Worm (Caenorhabditis elegans) whole organism, L2 larva: ENCODE results near the gene hot-9.
"Not testable (repeated sequence)": the region's sequence is repeated elsewhere in the genome, so short reads cannot be mapped to it uniquely, and the experiment has no call there.

Experiments used
- C34F6.9 ChIP-seq: fragments of 150-350 bp; optimal IDR thresholded peaks from 2 replicates; lab custom pipeline; 2014; ENCODE audit warnings: missing biosample characterization, missing genetic modification characterization
- F13H6.1 ChIP-seq: sonication (generic microtip); optimal IDR thresholded peaks from 2 replicates; lab custom pipeline; 2016; ENCODE audit warnings: missing genetic modification characterization, missing compliant biosample characterization
- Y55F3AM.14 ChIP-seq: fragments of 200-800 bp; sonication (Bioruptor generic); optimal IDR thresholded peaks from 2 replicates; lab custom pipeline; 2018; ENCODE audit warnings: mild to moderate bottlenecking, missing genetic modification characterization, missing compliant biosample characterization
- ZK546.5 ChIP-seq: sonication (generic microtip); optimal IDR thresholded peaks from 2 replicates; lab custom pipeline; 2017; ENCODE audit warnings: missing biosample characterization, missing genetic modification characterization
- alr-1 ChIP-seq: fragments of 150-350 bp; optimal IDR thresholded peaks from 2 replicates; lab custom pipeline; 2014; ENCODE audit warnings: missing biosample characterization, missing genetic modification characterization
- ama-1 ChIP-seq: fragments of 150-350 bp; optimal IDR thresholded peaks from 2 replicates; lab custom pipeline; 2018; ENCODE audit warnings: inconsistent platforms
- blmp-1 ChIP-seq: sonication (generic microtip); optimal IDR thresholded peaks from 2 replicates; lab custom pipeline; 2017; ENCODE audit warnings: missing genetic modification characterization, mild to moderate bottlenecking, missing compliant biosample characterization, antibody characterized with exemption, moderate library complexity; ENCODE audit not compliant: insufficient read depth
- crh-2 ChIP-seq: sonication (generic microtip); optimal IDR thresholded peaks from 2 replicates; lab custom pipeline; 2017; ENCODE audit warnings: missing biosample characterization, missing genetic modification characterization
- dmd-4 ChIP-seq: sonication (generic microtip); optimal IDR thresholded peaks from 2 replicates; lab custom pipeline; 2017; ENCODE audit warnings: missing biosample characterization, missing genetic modification characterization
- egl-27 ChIP-seq: sonication (generic microtip); optimal IDR thresholded peaks from 3 replicates; lab custom pipeline; 2017; ENCODE audit warnings: missing biosample characterization, missing genetic modification reagents, missing genetic modification characterization
- elt-1 ChIP-seq: fragments of 150-350 bp; optimal IDR thresholded peaks from 2 replicates; lab custom pipeline; 2014; ENCODE audit warnings: missing biosample characterization, missing genetic modification characterization
- elt-3 ChIP-seq: sonication (generic microtip); optimal IDR thresholded peaks from 2 replicates; lab custom pipeline; 2017; ENCODE audit warnings: missing biosample characterization, missing genetic modification characterization
- fos-1 ChIP-seq: fragments of 150-350 bp; optimal IDR thresholded peaks from 2 replicates; lab custom pipeline; 2014; ENCODE audit warnings: missing biosample characterization, missing genetic modification characterization
- lin-11 ChIP-seq: fragments of 150-350 bp; sonication (generic microtip); optimal IDR thresholded peaks from 2 replicates; lab custom pipeline; 2014; ENCODE audit warnings: missing biosample characterization, missing genetic modification characterization, inconsistent platforms, mixed read lengths
- lin-39 ChIP-seq: fragments of 150-350 bp; optimal IDR thresholded peaks from 2 replicates; lab custom pipeline; 2014; ENCODE audit warnings: missing biosample characterization, missing genetic modification reagents, missing genetic modification characterization
- lsy-2 ChIP-seq, 2 experiments: fragments of 150-350 bp in 1 of 2; sonication (generic microtip) in 1 of 2; optimal IDR thresholded peaks; 2 replicates each; lab custom pipeline; 2014 to 2017; ENCODE audit warnings: missing biosample characterization in 2 of 2, missing genetic modification characterization in 2 of 2
- mab-5 ChIP-seq: fragments of 150-350 bp; optimal IDR thresholded peaks from 2 replicates; lab custom pipeline; 2014; ENCODE audit warnings: missing biosample characterization, missing genetic modification characterization
- mdl-1 ChIP-seq, 2 experiments: fragments of 150-350 bp in 1 of 2; sonication (generic microtip) in 1 of 2; optimal IDR thresholded peaks; 2 replicates each; lab custom pipeline; 2017; ENCODE audit warnings: missing biosample characterization in 2 of 2, missing genetic modification characterization in 2 of 2
- nhr-10 ChIP-seq: sonication (generic microtip); optimal IDR thresholded peaks from 2 replicates; lab custom pipeline; 2017; ENCODE audit warnings: missing biosample characterization, missing genetic modification characterization
- nhr-129 ChIP-seq: fragments of 150-350 bp; optimal IDR thresholded peaks from 2 replicates; lab custom pipeline; 2014; ENCODE audit warnings: missing biosample characterization, missing genetic modification characterization
- nhr-21 ChIP-seq: fragments of 150-350 bp; optimal IDR thresholded peaks from 2 replicates; lab custom pipeline; 2014; ENCODE audit warnings: missing biosample characterization, missing genetic modification characterization
- nhr-25 ChIP-seq: fragments of 150-350 bp; sonication (generic microtip); optimal IDR thresholded peaks from 3 replicates; lab custom pipeline; 2014; ENCODE audit warnings: missing biosample characterization, missing genetic modification characterization
- nhr-6 ChIP-seq: fragments of 150-350 bp; optimal IDR thresholded peaks from 2 replicates; lab custom pipeline; 2014; ENCODE audit warnings: missing biosample characterization, missing genetic modification characterization
- peb-1 ChIP-seq: fragments of 150-350 bp; optimal IDR thresholded peaks from 2 replicates; lab custom pipeline; 2014; ENCODE audit warnings: missing biosample characterization, missing genetic modification characterization
- sem-4 ChIP-seq: fragments of 150-350 bp; optimal IDR thresholded peaks from 2 replicates; lab custom pipeline; 2014; ENCODE audit warnings: missing biosample characterization, missing genetic modification reagents, missing genetic modification characterization
- skn-1 ChIP-seq: sonication (generic microtip); optimal IDR thresholded peaks from 2 replicates; lab custom pipeline; 2017; ENCODE audit warnings: missing biosample characterization, missing genetic modification characterization
- sma-3 ChIP-seq: sonication (generic microtip); optimal IDR thresholded peaks from 2 replicates; lab custom pipeline; 2016; ENCODE audit warnings: missing genetic modification reagents, missing genetic modification characterization, missing compliant biosample characterization
- sma-9 ChIP-seq, 2 experiments: fragments of 150-350 bp in 1 of 2; sonication (generic microtip) in 1 of 2; optimal IDR thresholded peaks; 2 replicates each; lab custom pipeline; 2014 to 2016; ENCODE audit warnings: missing genetic modification characterization in 2 of 2, mild to moderate bottlenecking in 1 of 2, missing biosample characterization in 1 of 2, missing compliant biosample characterization in 1 of 2, missing genetic modification reagents in 1 of 2, moderate library complexity in 1 of 2
- snpc-4 ChIP-seq: fragments of 150-350 bp; optimal IDR thresholded peaks from 2 replicates; lab custom pipeline; 2014; ENCODE audit warnings: missing biosample characterization, missing genetic modification characterization
- zag-1 ChIP-seq: fragments of 150-350 bp; optimal IDR thresholded peaks from 2 replicates; lab custom pipeline; 2014; ENCODE audit warnings: missing biosample characterization, missing genetic modification characterization
- ztf-4 ChIP-seq: fragments of 150-350 bp; optimal IDR thresholded peaks from 2 replicates; lab custom pipeline; 2014; ENCODE audit warnings: missing biosample characterization, missing genetic modification characterization

The hot-9 gene

DNA sequence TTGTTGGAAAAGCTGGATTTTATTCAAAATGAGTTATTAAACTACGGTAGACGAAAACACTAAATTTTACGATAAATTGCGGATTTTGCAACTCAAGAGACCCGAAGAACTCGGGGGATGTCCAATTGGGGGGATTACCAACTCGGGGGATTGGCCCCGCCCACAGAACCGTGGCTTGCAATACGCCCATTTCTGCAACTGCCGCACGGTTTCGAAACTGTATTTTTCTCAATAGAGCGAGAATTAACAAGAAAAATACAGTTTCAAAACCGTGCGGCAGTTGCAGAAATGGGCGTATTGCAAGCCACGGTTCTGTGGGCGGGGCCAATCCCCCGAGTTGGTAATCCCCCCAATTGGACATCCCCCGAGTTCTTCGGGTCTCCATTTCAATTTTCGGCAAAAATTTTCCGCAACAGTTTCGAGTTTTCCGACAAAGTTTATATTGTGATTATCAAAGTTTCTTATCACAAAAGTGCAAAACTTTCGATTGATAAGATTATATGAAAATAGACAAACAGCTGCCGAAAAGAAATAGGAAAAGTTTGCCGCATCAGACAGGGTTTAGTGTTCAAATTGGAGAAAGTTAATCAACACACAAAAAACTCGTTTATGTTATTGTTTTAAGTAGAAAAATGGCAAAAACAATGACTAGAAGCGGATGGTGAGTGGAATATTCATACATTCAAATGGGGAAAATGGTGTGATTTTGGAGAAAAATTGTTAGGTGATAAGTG is 44.7 kb upstream of the hot-9 start:
- TF ChIP-seq sma-3 (GFP tag; lab: Kevin White, UChicago): peak; percentile 28
- TF ChIP-seq nhr-25 (tag; lab: Kevin White, UChicago): peak; percentile 51
- peak in 1 of 2 experiments; percentile 82 for TF ChIP-seq lsy-2 (tag; optimal IDR thresholded peaks at IDR 0.05; lab: Kevin White, UChicago)
- peak; percentile 32 for TF ChIP-seq skn-1 (tag; lab: Kevin White, UChicago)
- peak; percentile 58 for TF ChIP-seq fos-1 (tag; lab: Kevin White, UChicago)
- peak; percentile 59 for TF ChIP-seq sma-9 (GFP tag; optimal IDR thresholded peaks at IDR 0.05; lab: Kevin White, UChicago)
- not testable (repeated sequence) for TF ChIP-seq sma-9 (tag; optimal IDR thresholded peaks at IDR 0.05; lab: Kevin White, UChicago)
- TF ChIP-seq crh-2 (tag; lab: Kevin White, UChicago): peak; percentile 11
- peak; percentile 75 for TF ChIP-seq blmp-1 (tag; lab: Kevin White, UChicago)
- peak; percentile 23 for TF ChIP-seq F13H6.1
- peak; percentile 6 for TF ChIP-seq C34F6.9 (tag; lab: Kevin White, UChicago)

- TF ChIP-seq lsy-2 (tag; optimal IDR thresholded peaks at IDR 0.05; lab: Kevin White, UChicago): peak in 1 of 2 experiments; percentile 25
- TF ChIP-seq C34F6.9 (tag; lab: Kevin White, UChicago): peak; percentile 29
- TF ChIP-seq Y55F3AM.14 (GFP tag; lab: Kevin White, UChicago): no peak
- no peak for TF ChIP-seq alr-1 (tag; lab: Kevin White, UChicago)
- TF ChIP-seq sma-9 (GFP tag; optimal IDR thresholded peaks at IDR 0.05; lab: Kevin White, UChicago): peak; percentile 34
- no peak for TF ChIP-seq sma-9 (tag; optimal IDR thresholded peaks at IDR 0.05; lab: Kevin White, UChicago)
- TF ChIP-seq nhr-129 (tag; lab: Kevin White, UChicago): peak; percentile 69
- peak; percentile 57 for TF ChIP-seq fos-1 (tag; lab: Kevin White, UChicago)
- TF ChIP-seq blmp-1 (tag; lab: Kevin White, UChicago): peak; percentile 23
- peak; percentile 28 for TF ChIP-seq F13H6.1
- TF ChIP-seq nhr-10 (tag; lab: Kevin White, UChicago): no peak
- TF ChIP-seq mdl-1 (tag; optimal IDR thresholded peaks at IDR 0.05; lab: Kevin White, UChicago): peak in 1 of 2 experiments; percentile 58
Measured at ce11 chrIV:5088814-5089322, 43.6 kb upstream of the hot-9 start, which contains the start of gene ivd-1. Gene ivd-1, minus strand, starts transcription at chrIV:5088864.

ce11 chrIV:5086961-5087326 is 41.7 kb upstream of the hot-9 start:
- TF ChIP-seq elt-3 (tag; lab: Kevin White, UChicago): no peak
- TF ChIP-seq sma-9 (GFP tag; optimal IDR thresholded peaks at IDR 0.05; lab: Kevin White, UChicago): peak; percentile 18
- TF ChIP-seq sma-9 (tag; optimal IDR thresholded peaks at IDR 0.05; lab: Kevin White, UChicago): no peak

DNA sequence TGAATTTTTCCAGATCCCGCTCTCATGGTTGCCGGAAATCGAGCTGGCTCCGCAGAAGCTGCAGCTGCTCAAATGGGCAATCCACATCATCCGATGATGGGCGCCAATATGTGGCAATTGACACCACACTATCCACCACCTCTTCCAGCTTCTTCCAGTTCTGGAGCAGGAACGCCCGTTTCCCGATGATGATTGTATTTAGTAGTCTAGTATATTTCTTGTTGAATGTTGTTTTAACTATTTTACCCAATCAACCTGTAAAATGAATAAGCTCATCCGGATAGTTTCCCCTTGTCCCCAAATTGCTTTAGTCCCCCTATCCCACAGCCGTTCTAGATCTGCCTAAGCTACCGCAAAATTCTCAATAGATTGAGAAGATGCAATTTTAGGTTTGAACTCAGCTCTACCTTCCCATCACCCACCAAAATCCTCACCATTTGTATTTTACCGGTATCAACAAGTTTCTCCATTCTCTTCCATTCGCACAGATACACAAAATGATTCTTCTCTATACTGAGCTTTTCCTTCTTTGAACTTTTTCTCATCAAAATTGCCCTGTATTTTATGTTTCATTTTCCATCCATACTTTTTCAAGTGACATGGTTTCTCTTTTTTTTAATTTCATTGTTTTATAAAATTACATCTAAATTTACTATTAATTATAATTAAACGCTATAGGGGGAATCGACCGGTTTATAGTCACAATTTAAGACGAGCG is 41.1 kb upstream of the hot-9 start:
- TF ChIP-seq nhr-6 (tag; lab: Kevin White, UChicago) (no peak), ZK546.5 (tag; lab: Kevin White, UChicago) (no peak), zag-1 (tag; lab: Kevin White, UChicago) (no peak), F13H6.1 (peak; percentile 9), Y55F3AM.14 (GFP tag; lab: Kevin White, UChicago) (peak; percentile 16)

DNA sequence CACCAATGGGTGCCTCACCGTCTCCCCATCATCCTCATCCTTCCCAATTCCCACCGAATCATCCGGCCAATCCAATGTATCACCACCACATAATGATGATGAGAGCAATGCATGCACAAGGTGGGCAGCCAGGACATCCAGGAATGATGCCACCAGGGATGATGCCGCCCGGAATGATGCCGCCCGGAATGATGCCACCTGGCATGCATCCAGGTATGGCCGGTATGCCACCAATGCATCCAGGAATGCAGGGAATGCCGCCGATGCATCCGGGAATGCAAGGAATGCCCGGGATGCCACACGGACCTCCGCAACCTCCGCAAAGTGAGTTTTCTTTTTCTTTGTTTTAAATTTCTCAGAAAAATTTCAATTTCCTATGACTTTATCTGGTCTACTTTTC is 40.5 kb upstream of the hot-9 start:
- TF ChIP-seq mab-5 (tag; lab: Kevin White, UChicago) (no peak), Y55F3AM.14 (GFP tag; lab: Kevin White, UChicago) (peak; percentile 9)

- TF ChIP-seq blmp-1 (tag; lab: Kevin White, UChicago): no peak
- no peak for TF ChIP-seq lin-39 (tag; lab: Kevin White, UChicago)
- TF ChIP-seq lin-11 (tag; lab: Kevin White, UChicago): no peak
- TF ChIP-seq snpc-4 (tag; lab: Kevin White, UChicago): no peak
- TF ChIP-seq dmd-4 (tag; lab: Kevin White, UChicago): no peak
- no peak for TF ChIP-seq sem-4 (tag; lab: Kevin White, UChicago)
- no peak for TF ChIP-seq ama-1 (lab: Kevin White, UChicago)
- no peak for TF ChIP-seq C34F6.9 (tag; lab: Kevin White, UChicago)
- no peak for TF ChIP-seq peb-1 (tag; lab: Kevin White, UChicago)
- no peak for TF ChIP-seq elt-1 (tag; lab: Kevin White, UChicago)
- TF ChIP-seq egl-27 (tag; lab: Kevin White, UChicago): no peak
- no peak for TF ChIP-seq nhr-21 (tag; lab: Kevin White, UChicago)
- TF ChIP-seq ztf-4 (tag; lab: Kevin White, UChicago): no peak
- TF ChIP-seq, all 48 proteins: peak for 0
Measured at ce11 chrIV:5083832-5084231, 38.5 kb upstream of the hot-9 start.
